Worm (Caenorhabditis elegans): ENCODE results near the gene str-79.

Gene str-79

ce11 chrX:1984831-1985230 lies 15.2 kb downstream of the str-79 start:
- TF ChIP-seq elt-3 (tag; optimal IDR thresholded peaks at IDR 0.05) = no peak
- no peak for TF ChIP-seq mbf-1 (tag; optimal IDR thresholded peaks at IDR 0.05)
- TF ChIP-seq unc-62 (GFP tag; optimal IDR thresholded peaks at IDR 0.05) = no peak
- TF ChIP-seq ztf-11 (tag; optimal IDR thresholded peaks at IDR 0.05) = no peak
- no peak for TF ChIP-seq unc-55 (GFP tag; optimal IDR thresholded peaks at IDR 0.05)
- TF ChIP-seq snpc-4 (tag; optimal IDR thresholded peaks at IDR 0.05) = no peak
- no peak for TF ChIP-seq skn-1 (tag; optimal IDR thresholded peaks at IDR 0.05)
- no peak for TF ChIP-seq alr-1 (tag; optimal IDR thresholded peaks at IDR 0.05)
- TF ChIP-seq ceh-16 (tag; optimal IDR thresholded peaks at IDR 0.05) = no peak
- no peak for TF ChIP-seq nhr-77 (tag; optimal IDR thresholded peaks at IDR 0.05)
- TF ChIP-seq lin-13 (GFP tag; optimal IDR thresholded peaks at IDR 0.05) = no peak
- no peak for TF ChIP-seq lin-39 (tag; optimal IDR thresholded peaks at IDR 0.05)
- TF ChIP-seq nhr-21 (tag; optimal IDR thresholded peaks at IDR 0.05) = no peak
- no peak for TF ChIP-seq fos-1 (tag; optimal IDR thresholded peaks at IDR 0.05)
- TF ChIP-seq blmp-1 (tag; optimal IDR thresholded peaks at IDR 0.05; ENCODE audit: insufficient read depth) = no peak
- TF ChIP-seq nhr-6 (tag; optimal IDR thresholded peaks at IDR 0.05) = no peak

- no peak for TF ChIP-seq R02D3.7 (tag; optimal IDR thresholded peaks at IDR 0.05)
- no peak for TF ChIP-seq sma-9 (GFP tag; optimal IDR thresholded peaks at IDR 0.05)
- TF ChIP-seq sma-9 (tag; optimal IDR thresholded peaks at IDR 0.05) = no peak
- no peak for TF ChIP-seq blmp-1 (tag; optimal IDR thresholded peaks at IDR 0.05; ENCODE audit: insufficient read depth)
- no peak for TF ChIP-seq crh-2 (tag; optimal IDR thresholded peaks at IDR 0.05)
- TF ChIP-seq snpc-4 (tag; optimal IDR thresholded peaks at IDR 0.05) = no peak
- no peak for TF ChIP-seq unc-62 (GFP tag; optimal IDR thresholded peaks at IDR 0.05)
- TF ChIP-seq lin-11 (tag; optimal IDR thresholded peaks at IDR 0.05) = no peak
- TF ChIP-seq nhr-11 (tag; optimal IDR thresholded peaks at IDR 0.05) = no peak
- TF ChIP-seq elt-3 (tag; optimal IDR thresholded peaks at IDR 0.05) = no peak
- no peak for TF ChIP-seq mdl-1 (tag; optimal IDR thresholded peaks at IDR 0.05)
Observed at ce11 chrX:1989576-1989975, 19.9 kb downstream of the str-79 start, which contains the start of gene meg-3. TSS of gene meg-3 (minus strand) at chrX:1989607.

- no peak for TF ChIP-seq ztf-4 (tag; optimal IDR thresholded peaks at IDR 0.05)
- TF ChIP-seq nhr-129 (tag; optimal IDR thresholded peaks at IDR 0.05) = no peak
- no peak for TF ChIP-seq skn-1 (tag; optimal IDR thresholded peaks at IDR 0.05)
- no peak for TF ChIP-seq snpc-4 (tag; optimal IDR thresholded peaks at IDR 0.05)
- no peak for TF ChIP-seq zag-1 (tag; optimal IDR thresholded peaks at IDR 0.05)
- TF ChIP-seq F13H6.1 (tag; optimal IDR thresholded peaks at IDR 0.05) = no peak
- no peak for TF ChIP-seq nhr-237 (tag; optimal IDR thresholded peaks at IDR 0.05)
- TF ChIP-seq sem-4 (tag; optimal IDR thresholded peaks at IDR 0.05) = no peak
- TF ChIP-seq ztf-1 (GFP tag; conservative IDR thresholded peaks at IDR 0.05) = no peak
- TF ChIP-seq ceh-16 (tag; optimal IDR thresholded peaks at IDR 0.05) = no peak
- no peak for TF ChIP-seq ZK546.5 (tag; optimal IDR thresholded peaks at IDR 0.05)
- TF ChIP-seq elt-3 (tag; optimal IDR thresholded peaks at IDR 0.05) = no peak
- TF ChIP-seq nhr-77 (tag; optimal IDR thresholded peaks at IDR 0.05) = no peak
- TF ChIP-seq lin-39 (tag; optimal IDR thresholded peaks at IDR 0.05) = no peak
- TF ChIP-seq unc-55 (GFP tag; optimal IDR thresholded peaks at IDR 0.05) = no peak
- TF ChIP-seq peb-1 (tag; optimal IDR thresholded peaks at IDR 0.05) = no peak
- TF ChIP-seq gmeb-1 (tag; optimal IDR thresholded peaks at IDR 0.05) = no peak
Observed at ce11 chrX:1990434-1990833, 20.8 kb downstream of the str-79 start, which contains the start of gene Y40A1A.2. TSS of gene Y40A1A.2 (plus strand) at chrX:1990734.

- TF ChIP-seq nhr-237 (tag; optimal IDR thresholded peaks at IDR 0.05) = no peak
- no peak for TF ChIP-seq R02D3.7 (tag; optimal IDR thresholded peaks at IDR 0.05)
Observed at ce11 chrX:1997934-1998333, 28.3 kb downstream of the str-79 start, which contains the start of gene Y40A1A.3. TSS of gene Y40A1A.3 (minus strand) at chrX:1998034.

ce11 chrX:1998825-1999224 lies 29.1 kb downstream of the str-79 start:
- TF ChIP-seq lsy-2 (tag; optimal IDR thresholded peaks at IDR 0.05) = no peak
- TF ChIP-seq nhr-12 (tag; optimal IDR thresholded peaks at IDR 0.05) = no peak
- no peak for TF ChIP-seq sma-9 (GFP tag; optimal IDR thresholded peaks at IDR 0.05)
- TF ChIP-seq sma-9 (tag; optimal IDR thresholded peaks at IDR 0.05) = no peak
- TF ChIP-seq mdl-1 (tag; optimal IDR thresholded peaks at IDR 0.05) = no peak
- TF ChIP-seq crh-2 (tag; optimal IDR thresholded peaks at IDR 0.05) = no peak
- no peak for TF ChIP-seq nhr-10 (tag; optimal IDR thresholded peaks at IDR 0.05)
- no peak for TF ChIP-seq mab-5 (tag; optimal IDR thresholded peaks at IDR 0.05)
- no peak for TF ChIP-seq mbf-1 (tag; optimal IDR thresholded peaks at IDR 0.05)
- no peak for TF ChIP-seq nhr-6 (tag; optimal IDR thresholded peaks at IDR 0.05)
- no peak for TF ChIP-seq elt-1 (tag; optimal IDR thresholded peaks at IDR 0.05)
- TF ChIP-seq nhr-25 (tag; optimal IDR thresholded peaks at IDR 0.05) = no peak
- no peak for TF ChIP-seq nhr-21 (tag; optimal IDR thresholded peaks at IDR 0.05)
- no peak for TF ChIP-seq dmd-4 (tag; optimal IDR thresholded peaks at IDR 0.05)
